Worm (Caenorhabditis elegans): ENCODE measurements around the gene sdz-16.
A peak's percentile ranks its signal among the peaks of the same experiment; 100 is the strongest.

Gene sdz-16

DNA sequence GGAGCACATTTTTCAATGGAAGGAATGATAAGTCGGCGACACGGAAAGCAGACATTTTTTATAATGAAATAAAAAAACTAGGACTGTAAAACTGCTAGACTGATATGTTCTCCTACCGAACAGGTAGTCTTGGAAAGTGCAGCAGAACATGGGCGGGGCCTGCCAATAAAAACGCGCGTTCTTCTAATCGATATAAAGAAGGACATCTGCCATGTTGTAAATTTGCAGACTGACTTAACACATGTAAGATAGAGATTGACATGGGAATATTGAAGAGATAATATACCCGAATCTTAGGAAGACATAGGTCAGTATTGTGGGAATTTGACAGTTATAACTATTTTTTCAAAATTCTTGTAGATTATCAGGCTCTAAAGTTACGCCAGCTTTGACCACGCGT lies at the start of gene sdz-16:
Gene sdz-16 (minus strand): TSS at position 101 of the 400 bp plus-strand sequence.
- TF ChIP-seq pax-1 (tag; optimal IDR thresholded peaks at IDR 0.05) (no peak), ahr-1 (tag; optimal IDR thresholded peaks at IDR 0.05) (no peak), nhr-11 (tag; optimal IDR thresholded peaks at IDR 0.05) (no peak), ceh-9 (tag; optimal IDR thresholded peaks at IDR 0.05) (no peak), ceh-6 (GFP tag; optimal IDR thresholded peaks at IDR 0.05) (no peak), sdc-2 (tag; optimal IDR thresholded peaks at IDR 0.05) (no peak), Y22D7AL.16 (tag; optimal IDR thresholded peaks at IDR 0.05) (no peak), K02D7.2 (tag; optimal IDR thresholded peaks at IDR 0.05) (no peak), hlh-6 (tag; optimal IDR thresholded peaks at IDR 0.05) (no peak), pha-2 (tag; optimal IDR thresholded peaks at IDR 0.05) (no peak), lim-6 (tag; optimal IDR thresholded peaks at IDR 0.05) (no peak), dve-1 (tag; optimal IDR thresholded peaks at IDR 0.05) (no peak), unc-42 (tag; optimal IDR thresholded peaks at IDR 0.05) (no peak)

DNA sequence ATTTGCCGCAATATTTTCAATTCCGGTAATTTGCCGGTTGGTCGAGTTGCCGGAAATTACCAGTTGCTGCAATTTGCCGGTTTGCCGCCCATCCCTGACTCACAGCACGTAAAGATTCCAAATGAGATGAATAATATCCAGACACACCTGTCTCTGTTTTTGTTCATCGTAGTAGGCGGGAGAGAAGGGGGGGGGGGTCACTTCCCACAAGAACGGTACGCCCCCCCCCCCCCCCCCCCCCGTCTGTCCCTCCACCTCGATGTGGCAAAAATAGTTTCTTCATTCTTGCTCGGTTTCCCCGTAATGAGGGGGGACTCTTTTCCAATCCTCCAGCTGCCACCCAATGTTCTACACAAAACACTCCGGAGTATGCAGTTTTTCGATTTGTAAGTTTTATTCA lies 49.4 kb upstream of the sdz-16 start, which contains the start of gene fbxb-7:
Gene fbxb-7 (plus strand): TSS at position 267 of the 400 bp plus-strand sequence.
- TF ChIP-seq ttx-3 (tag; optimal IDR thresholded peaks at IDR 0.05), result no peak
- no peak for TF ChIP-seq sox-2 (GFP tag; IDR thresholded peaks at IDR 0.05)
- TF ChIP-seq hlh-15 (tag; optimal IDR thresholded peaks at IDR 0.05), result no peak
- no peak for TF ChIP-seq ztf-16 (tag; optimal IDR thresholded peaks at IDR 0.05)
- no peak for TF ChIP-seq ceh-22 (tag; optimal IDR thresholded peaks at IDR 0.05)
- TF ChIP-seq sdc-2 (tag; optimal IDR thresholded peaks at IDR 0.05), result no peak
- no peak for TF ChIP-seq K09A11.1 (tag; optimal IDR thresholded peaks at IDR 0.05; ENCODE audit: insufficient read depth)

DNA sequence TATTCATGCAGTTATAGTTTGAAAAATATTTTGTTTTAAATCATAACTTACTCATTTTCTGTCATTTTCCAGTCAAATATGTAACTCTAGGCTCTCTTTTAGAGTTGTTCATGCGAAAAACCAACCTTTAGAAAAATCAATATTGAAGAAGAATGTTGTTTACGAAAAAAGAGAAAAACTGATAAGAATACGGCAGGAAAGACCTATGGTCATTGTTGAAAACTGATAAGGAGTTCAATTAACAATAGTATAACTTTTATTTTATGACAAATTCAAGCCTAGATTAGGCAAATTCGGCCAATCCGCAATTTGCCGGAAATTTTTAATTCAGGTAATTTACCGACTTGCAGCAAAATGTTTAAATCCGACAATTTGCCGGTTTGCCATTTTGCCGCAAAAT lies 48.9 kb upstream of the sdz-16 start, which contains the start of gene Y20C6A.1:
Gene Y20C6A.1 (minus strand): TSS at position 107 of the 400 bp plus-strand sequence.
- TF ChIP-seq ceh-48 (tag; optimal IDR thresholded peaks at IDR 0.05) (no peak), npax-4 (tag; optimal IDR thresholded peaks at IDR 0.05) (no peak), ceh-45 (GFP tag; IDR thresholded peaks at IDR 0.05) (no peak), ceh-19 (GFP tag; optimal IDR thresholded peaks at IDR 0.05) (no peak), ztf-16 (tag; optimal IDR thresholded peaks at IDR 0.05) (no peak), pros-1 (tag; optimal IDR thresholded peaks at IDR 0.05) (no peak)

DNA sequence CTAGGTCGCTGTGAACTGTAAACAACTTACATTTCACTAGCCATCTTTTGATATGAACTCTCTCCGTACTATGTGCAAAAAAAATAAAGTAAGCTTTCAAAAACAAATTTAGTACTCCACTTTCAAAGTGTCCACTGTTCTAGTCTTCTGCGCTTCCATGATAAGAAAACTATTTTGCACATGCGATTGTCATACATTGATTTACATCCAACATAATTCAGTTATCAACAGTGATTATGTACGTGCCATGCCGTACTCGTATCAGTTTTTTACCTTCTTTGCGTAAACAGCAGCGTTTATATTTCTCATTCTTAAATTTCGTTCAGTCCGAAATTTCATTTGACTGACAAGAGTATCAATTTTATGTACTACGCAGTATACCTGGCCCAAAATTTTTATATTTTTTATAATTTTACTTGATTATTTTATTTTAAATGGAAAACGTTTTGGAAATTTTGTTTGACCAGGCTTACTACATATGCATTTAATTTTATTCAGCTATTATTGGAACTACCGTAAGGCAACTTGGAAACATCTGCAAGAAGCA lies 25.1 kb upstream of the sdz-16 start, which contains the start of the genes fbxa-134 and F47H4.2:
Gene fbxa-134 (minus strand): TSS at position 44 of the 547 bp plus-strand sequence.
Gene F47H4.2 (plus strand): TSS at position 497 of the 547 bp plus-strand sequence.
- TF ChIP-seq elt-2 (tag; optimal IDR thresholded peaks at IDR 0.05) (peak; percentile 70), rnt-1 (tag; optimal IDR thresholded peaks at IDR 0.05) (no peak), pha-2 (tag; optimal IDR thresholded peaks at IDR 0.05) (no peak)

DNA sequence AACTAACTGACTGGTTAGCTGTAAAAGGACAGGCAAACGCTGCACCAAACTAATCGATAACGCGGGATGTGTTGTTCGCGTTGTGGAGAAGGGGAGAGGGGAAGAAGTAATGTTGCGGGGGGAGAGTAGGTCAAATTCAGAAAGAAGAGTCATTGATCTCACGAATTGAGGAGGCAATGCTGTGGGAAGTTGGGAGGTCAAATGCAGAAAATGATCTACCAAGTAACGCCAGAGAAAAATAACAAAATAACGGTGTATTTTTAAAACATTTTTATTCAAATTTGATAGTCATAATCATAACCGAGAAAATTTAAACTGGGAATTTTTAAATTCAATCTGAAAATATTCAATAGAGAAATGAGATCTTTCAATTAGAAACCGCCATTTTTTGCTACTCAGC lies 22.3 kb upstream of the sdz-16 start, which contains the start of gene lsy-27:
Gene lsy-27 (minus strand): TSS at position 101 of the 400 bp plus-strand sequence.
- TF ChIP-seq ama-1 (optimal IDR thresholded peaks at IDR 0.05) (no peak), unc-42 (tag; optimal IDR thresholded peaks at IDR 0.05) (no peak), K02D7.2 (tag; optimal IDR thresholded peaks at IDR 0.05) (no peak), gmeb-2 (tag; optimal IDR thresholded peaks at IDR 0.05) (no peak), F13H6.1 (tag; optimal IDR thresholded peaks at IDR 0.05) (no peak), hlh-6 (tag; optimal IDR thresholded peaks at IDR 0.05) (no peak), ceh-48 (tag; optimal IDR thresholded peaks at IDR 0.05) (no peak), ref-2 (tag; optimal IDR thresholded peaks at IDR 0.05) (no peak), nhr-11 (tag; optimal IDR thresholded peaks at IDR 0.05) (no peak), syd-9 (tag; optimal IDR thresholded peaks at IDR 0.05) (no peak), pag-3 (tag; optimal IDR thresholded peaks at IDR 0.05; ENCODE audit: borderline replicate concordance) (no peak)

DNA sequence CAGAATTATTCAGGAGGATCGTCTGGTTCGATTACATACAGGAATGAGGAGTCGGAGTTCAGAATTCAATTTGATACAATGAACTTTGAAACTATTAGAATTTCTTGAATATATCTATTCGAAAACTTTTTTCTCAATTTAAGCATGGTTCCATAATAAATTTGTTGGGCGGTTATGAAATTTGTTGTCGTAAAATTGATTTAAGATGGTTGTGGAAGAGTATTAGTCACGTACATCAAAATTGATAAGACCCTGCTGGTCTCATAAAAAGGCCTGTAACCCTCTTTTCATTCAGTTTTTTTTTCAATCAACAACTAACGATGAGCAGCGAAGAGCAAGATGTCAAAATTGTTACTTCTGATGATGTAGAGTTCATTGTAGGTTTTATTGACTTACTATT lies 19.8 kb upstream of the sdz-16 start, which contains the start of gene skr-5:
Gene skr-5 (plus strand): TSS at position 301 of the 400 bp plus-strand sequence.
- TF ChIP-seq dmd-4 (tag; optimal IDR thresholded peaks at IDR 0.05; ENCODE audit: borderline replicate concordance) (no peak), K09A11.1 (tag; optimal IDR thresholded peaks at IDR 0.05; ENCODE audit: insufficient read depth) (no peak), odd-2 (tag; optimal IDR thresholded peaks at IDR 0.05) (no peak), ahr-1 (tag; optimal IDR thresholded peaks at IDR 0.05) (no peak), ceh-24 (tag; optimal IDR thresholded peaks at IDR 0.05) (no peak), ceh-48 (tag; optimal IDR thresholded peaks at IDR 0.05) (no peak), fax-1 (tag; optimal IDR thresholded peaks at IDR 0.05) (no peak), lim-6 (tag; optimal IDR thresholded peaks at IDR 0.05) (no peak), pat-9 (tag; optimal IDR thresholded peaks at IDR 0.05) (no peak), ceh-9 (tag; optimal IDR thresholded peaks at IDR 0.05) (no peak), ceh-22 (tag; optimal IDR thresholded peaks at IDR 0.05) (no peak), ama-1 (optimal IDR thresholded peaks at IDR 0.05) (no peak), ceh-18 (tag; optimal IDR thresholded peaks at IDR 0.05) (no peak), elt-4 (tag; optimal IDR thresholded peaks at IDR 0.05) (no peak), dve-1 (tag; optimal IDR thresholded peaks at IDR 0.05) (no peak), ceh-34 (tag; optimal IDR thresholded peaks at IDR 0.05) (no peak), unc-55 (GFP tag; optimal IDR thresholded peaks at IDR 0.05) (no peak), nhr-11 (tag; optimal IDR thresholded peaks at IDR 0.05) (no peak)
